Worm (Caenorhabditis elegans) whole organism, mixed stage, embryonic: ENCODE data around the gene Y54G9A.9.

Source experiments
- blmp-1 ChIP-seq: fragments of 150-350 bp; optimal IDR thresholded peaks from 2 replicates; lab custom pipeline; 2014; ENCODE audit warnings: missing biosample characterization, missing genetic modification characterization
- elt-3 ChIP-seq: fragments of 150-350 bp; optimal IDR thresholded peaks from 2 replicates; lab custom pipeline; 2014; ENCODE audit warnings: missing biosample characterization, missing genetic modification characterization
- lsy-2 ChIP-seq: fragments of 150-350 bp; optimal IDR thresholded peaks from 2 replicates; lab custom pipeline; 2014; ENCODE audit warnings: missing biosample characterization, missing genetic modification characterization
- mab-5 ChIP-seq: fragments of 150-350 bp; optimal IDR thresholded peaks from 2 replicates; lab custom pipeline; 2014; ENCODE audit warnings: missing biosample characterization, missing genetic modification characterization
- mep-1 ChIP-seq: fragments of 150-350 bp; optimal IDR thresholded peaks from 2 replicates; lab custom pipeline; 2017; ENCODE audit warnings: missing biosample characterization, missing genetic modification reagents, missing genetic modification characterization, inconsistent platforms
- nhr-12 ChIP-seq: fragments of 150-350 bp; optimal IDR thresholded peaks from 2 replicates; lab custom pipeline; 2014; ENCODE audit warnings: missing biosample characterization, missing genetic modification characterization
- nhr-237 ChIP-seq: fragments of 150-350 bp; optimal IDR thresholded peaks from 2 replicates; lab custom pipeline; 2014; ENCODE audit warnings: missing biosample characterization, missing genetic modification characterization
- nhr-28 ChIP-seq: fragments of 150-350 bp; optimal IDR thresholded peaks from 2 replicates; lab custom pipeline; 2014; ENCODE audit warnings: missing biosample characterization, missing genetic modification characterization
- pha-4 ChIP-seq: fragments of 150-350 bp; optimal IDR thresholded peaks from 2 replicates; lab custom pipeline; 2018; ENCODE audit warnings: missing biosample characterization, missing genetic modification reagents, missing genetic modification characterization
- sptf-1 ChIP-seq: sonication (generic microtip); optimal IDR thresholded peaks from 2 replicates; lab custom pipeline; 2017; ENCODE audit warnings: mild to moderate bottlenecking, missing genetic modification characterization, moderate library complexity, missing compliant biosample characterization
- unc-39 ChIP-seq: fragments of 150-350 bp; optimal IDR thresholded peaks from 2 replicates; lab custom pipeline; 2014; ENCODE audit warnings: missing biosample characterization, missing genetic modification characterization
- unc-62 ChIP-seq: fragments of 150-350 bp; optimal IDR thresholded peaks from 2 replicates; lab custom pipeline; 2014; ENCODE audit warnings: missing biosample characterization, missing genetic modification reagents, missing genetic modification characterization
- ztf-11 ChIP-seq: fragments of 150-350 bp; optimal IDR thresholded peaks from 2 replicates; lab custom pipeline; 2014; ENCODE audit warnings: missing biosample characterization, missing genetic modification characterization

DNA sequence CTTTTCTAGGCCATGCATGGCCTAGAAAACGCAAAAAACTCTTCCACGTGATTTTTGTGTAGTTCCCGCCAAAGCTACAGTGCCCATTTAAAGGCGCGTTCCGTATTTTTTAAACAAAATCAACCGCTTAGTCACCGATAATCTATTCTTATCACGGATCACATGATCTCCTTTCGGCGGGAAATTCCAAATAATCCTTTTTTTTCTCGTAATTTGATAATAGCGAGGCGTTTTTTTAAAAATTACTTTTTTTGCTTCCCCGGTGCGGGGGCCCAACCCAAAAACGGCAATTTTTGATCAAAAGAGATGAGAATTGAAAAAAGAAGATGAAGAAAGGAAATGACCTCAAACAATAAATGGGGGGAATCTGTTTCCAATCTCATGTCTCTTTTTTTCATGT lies 21.5 kb downstream of the Y54G9A.9 start:
- TF ChIP-seq unc-62 (no peak), ztf-11 (no peak), mab-5 (tag; lab: Kevin White, UChicago) (no peak), nhr-237 (tag; lab: Kevin White, UChicago) (no peak), nhr-12 (tag; lab: Kevin White, UChicago) (no peak), blmp-1 (tag; lab: Kevin White, UChicago) (no peak), lsy-2 (tag; lab: Kevin White, UChicago) (no peak), elt-3 (no peak), nhr-28 (tag; lab: Kevin White, UChicago) (no peak), unc-39 (tag; lab: Kevin White, UChicago) (no peak), sptf-1 (tag; lab: Kevin White, UChicago) (no peak), pha-4 (tag; lab: Kevin White, UChicago) (no peak), mep-1 (tag; lab: Kevin White, UChicago) (no peak)
